Fruit fly (Drosophila melanogaster) whole organism: Measurements from ENCODE around the gene CG7912.

Experiments
- CG8478 ChIP-seq: fragments of >200 bp; optimal IDR thresholded peaks from 2 replicates; lab custom pipeline; 2018; ENCODE audit warnings: inconsistent platforms
- Dll ChIP-seq: fragments of >200 bp; optimal IDR thresholded peaks from 2 replicates; lab custom pipeline; 2017
- EcR ChIP-seq, 2 experiments: fragments of >200 bp; optimal IDR thresholded peaks; 2 replicates each; lab custom pipeline; 2017; ENCODE audit warnings: missing biosample characterization in 2 of 2, missing genetic modification characterization in 2 of 2, missing genetic modification reagents in 2 of 2
- pan ChIP-seq: fragments of >200 bp; optimal IDR thresholded peaks from 2 replicates; lab custom pipeline; 2017
- psq ChIP-seq: fragments of >200 bp; optimal IDR thresholded peaks from 2 replicates; lab custom pipeline; 2017
- usp ChIP-seq: fragments of >200 bp; optimal IDR thresholded peaks from 2 replicates; lab custom pipeline; 2017; ENCODE audit warnings: missing biosample characterization, missing genetic modification characterization, mixed read lengths

CG7912 gene

DNA sequence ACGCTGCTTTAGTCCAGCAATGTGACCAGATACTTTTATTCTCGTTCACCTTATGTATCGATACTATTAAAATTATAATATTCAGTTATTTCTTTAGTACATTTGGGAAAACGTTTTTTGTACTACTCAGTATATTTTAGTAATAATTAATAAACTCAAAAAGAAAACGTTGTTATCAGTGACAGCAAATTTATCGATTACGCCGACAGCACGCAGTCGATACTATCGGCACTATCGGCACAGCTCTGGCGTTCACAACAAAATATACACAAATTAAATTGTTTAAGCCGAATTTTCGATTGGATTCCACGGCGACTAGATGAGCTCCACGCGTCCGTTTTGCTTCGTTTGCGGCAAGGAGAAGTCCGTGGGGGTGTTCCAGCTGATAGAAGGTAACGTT is 30.5 kb upstream of the CG7912 start, which contains the start of the genes janA, Sry-alpha and Sry-beta:
TSS of gene janA (minus strand) at position 40 of the 400 bp plus-strand sequence.
TSS of gene Sry-alpha (plus strand) at position 226 of the 400 bp plus-strand sequence.
TSS of gene Sry-beta (plus strand) at position 226 of the 400 bp plus-strand sequence.
- TF ChIP-seq usp (GFP tag; lab: Kevin White, UChicago) = no peak

DNA sequence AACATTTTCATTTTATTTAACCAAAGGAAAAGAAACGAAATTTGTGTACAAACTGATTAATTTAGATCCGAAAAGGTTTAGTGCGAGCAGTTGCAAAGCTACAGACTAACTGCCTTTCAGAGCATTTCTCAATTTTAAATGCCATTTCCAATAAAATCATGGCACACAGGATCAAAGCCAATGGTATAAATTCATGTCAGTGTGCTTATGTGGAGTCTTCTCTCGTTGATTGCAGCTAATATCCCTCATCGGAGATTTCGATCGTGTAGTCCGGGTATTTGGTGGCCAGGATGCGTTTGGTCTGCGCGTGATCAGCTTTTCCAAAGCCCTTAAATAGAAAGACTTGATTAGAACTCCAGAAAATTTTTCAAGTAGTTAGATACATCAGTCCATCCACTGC is 29.6 kb upstream of the CG7912 start, which contains the start of gene janB:
TSS of gene janB (minus strand) at position 101 of the 400 bp plus-strand sequence.
- TF ChIP-seq psq (lab: Kevin White, UChicago) (no peak), pan (lab: Kevin White, UChicago) (no peak), Dll (lab: Kevin White, UChicago) (no peak), EcR (GFP tag; optimal IDR thresholded peaks at IDR 0.05; lab: Kevin White, UChicago) (no peak), CG8478 (no peak), usp (GFP tag; lab: Kevin White, UChicago) (no peak)

DNA sequence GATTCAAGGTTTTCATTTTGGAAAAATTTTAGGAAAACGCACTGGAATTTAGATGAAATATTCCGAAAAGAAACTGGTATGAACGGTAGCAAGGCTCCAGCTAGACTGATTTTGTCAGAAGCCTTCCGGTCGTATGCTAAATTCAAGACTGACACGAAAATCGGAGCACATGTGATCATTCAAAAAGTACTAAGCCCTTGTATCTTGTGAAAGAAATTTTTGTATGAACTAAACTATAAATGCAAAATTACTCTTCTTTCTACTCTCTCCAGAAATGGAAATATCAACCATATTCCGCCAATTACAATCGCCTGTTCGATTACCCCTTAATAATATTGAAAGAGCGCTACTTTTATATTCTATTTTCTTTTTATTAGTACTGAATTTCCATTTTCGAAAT is 28.6 kb upstream of the CG7912 start, which contains the start of gene ocn:
TSS of gene ocn (minus strand) at position 101 of the 400 bp plus-strand sequence.
- TF ChIP-seq pan (lab: Kevin White, UChicago) (no peak), CG8478 (no peak), EcR (GFP tag; optimal IDR thresholded peaks at IDR 0.05; lab: Kevin White, UChicago) (no peak), usp (GFP tag; lab: Kevin White, UChicago) (no peak), Dll (lab: Kevin White, UChicago) (no peak), psq (lab: Kevin White, UChicago) (no peak)

- no peak for TF ChIP-seq usp (GFP tag; lab: Kevin White, UChicago)
- TF ChIP-seq Dll (lab: Kevin White, UChicago) = no peak
- no peak for TF ChIP-seq CG8478
- no peak for TF ChIP-seq psq (lab: Kevin White, UChicago)
- TF ChIP-seq EcR (GFP tag; optimal IDR thresholded peaks at IDR 0.05; lab: Kevin White, UChicago) = no peak
- no peak for TF ChIP-seq pan (lab: Kevin White, UChicago)
These were observed 27.6 kb upstream of the CG7912 start, which contains the start of gene ZIPIC for dm6 chr3R:30036609-30037008. Gene ZIPIC (minus strand): TSS chr3R:30036870.

- TF ChIP-seq Dll (lab: Kevin White, UChicago) (no peak), EcR (GFP tag; optimal IDR thresholded peaks at IDR 0.05; lab: Kevin White, UChicago) (no peak), CG8478 (no peak), psq (lab: Kevin White, UChicago) (no peak), usp (GFP tag; lab: Kevin White, UChicago) (no peak)
These were observed 23.3 kb upstream of the CG7912 start for dm6 chr3R:30032281-30032680.

- TF ChIP-seq CG8478 = no peak
- no peak for TF ChIP-seq pan (lab: Kevin White, UChicago)
- TF ChIP-seq psq (lab: Kevin White, UChicago) = no peak
These were observed 21.1 kb upstream of the CG7912 start for dm6 chr3R:30030061-30030460.

- TF ChIP-seq usp (GFP tag; lab: Kevin White, UChicago) (no peak), Dll (lab: Kevin White, UChicago) (no peak), EcR (GFP tag; optimal IDR thresholded peaks at IDR 0.05; lab: Kevin White, UChicago) (no peak), psq (lab: Kevin White, UChicago) (no peak), CG8478 (no peak), pan (lab: Kevin White, UChicago) (no peak)
These were observed 14.5 kb upstream of the CG7912 start for dm6 chr3R:30023445-30023844.

- TF ChIP-seq psq (lab: Kevin White, UChicago) (no peak), usp (GFP tag; lab: Kevin White, UChicago) (no peak), EcR (GFP tag; optimal IDR thresholded peaks at IDR 0.05; lab: Kevin White, UChicago) (no peak), CG8478 (no peak), pan (lab: Kevin White, UChicago) (no peak), Dll (lab: Kevin White, UChicago) (no peak)
These were observed 13.6 kb upstream of the CG7912 start, which contains the start of the genes RpS28a and Axn for dm6 chr3R:30022452-30023028. Gene RpS28a (minus strand): TSS chr3R:30022648. Gene Axn (plus strand): TSS chr3R:30022842.

- no peak for TF ChIP-seq pan (lab: Kevin White, UChicago)
- TF ChIP-seq Dll (lab: Kevin White, UChicago) = no peak
- TF ChIP-seq EcR (GFP tag; optimal IDR thresholded peaks at IDR 0.05; lab: Kevin White, UChicago) = no peak
- no peak for TF ChIP-seq psq (lab: Kevin White, UChicago)
- no peak for TF ChIP-seq CG8478
- no peak for TF ChIP-seq usp (GFP tag; lab: Kevin White, UChicago)
These were observed 12.8 kb upstream of the CG7912 start, which contains the start of gene Mgat2 for dm6 chr3R:30021559-30022451. Gene Mgat2 (minus strand): TSS chr3R:30022221.

- TF ChIP-seq Dll (lab: Kevin White, UChicago) = no peak
- TF ChIP-seq EcR (GFP tag; optimal IDR thresholded peaks at IDR 0.05; lab: Kevin White, UChicago) = no peak
These were observed 12.0 kb upstream of the CG7912 start for dm6 chr3R:30021009-30021408.

- TF ChIP-seq CG8478 = no peak
- TF ChIP-seq pan (lab: Kevin White, UChicago) = no peak
- TF ChIP-seq Dll (lab: Kevin White, UChicago) = no peak
- no peak for TF ChIP-seq EcR (GFP tag; optimal IDR thresholded peaks at IDR 0.05; lab: Kevin White, UChicago)
- no peak for TF ChIP-seq usp (GFP tag; lab: Kevin White, UChicago)
- no peak for TF ChIP-seq psq (lab: Kevin White, UChicago)
These were observed 6.1 kb upstream of the CG7912 start, which contains the start of gene CG7920 for dm6 chr3R:30014977-30015514. Gene CG7920 (minus strand): TSS chr3R:30015284.
